Worm (Caenorhabditis elegans) whole organism, young adult: Measurements from ENCODE around the gene gsr-1.

Source experiments
- D2030.7 ChIP-seq: fragments of 200-800 bp; sonication (Bioruptor generic); IDR thresholded peaks from 2 replicates; pipeline ENCODE4 v1.3.6; 2022; ENCODE audit warnings: missing genetic modification reagents, missing genetic modification characterization, missing compliant biosample characterization
- Y53G8AR.9 ChIP-seq: fragments of 200-800 bp; sonication (Bioruptor generic); conservative IDR thresholded peaks from 2 replicates; pipeline ENCODE4 v1.3.6; 2022; ENCODE audit warnings: missing genetic modification reagents, missing genetic modification characterization, missing compliant biosample characterization
- Y67H2A.10 ChIP-seq: fragments of 200-800 bp; sonication (Bioruptor generic); conservative IDR thresholded peaks from 2 replicates; pipeline ENCODE4 v1.3.6; 2022; ENCODE audit warnings: missing genetic modification reagents, missing genetic modification characterization, missing compliant biosample characterization
- akir-1 ChIP-seq: fragments of 200-800 bp; sonication (Bioruptor generic); optimal IDR thresholded peaks from 2 replicates; lab custom pipeline; 2018; ENCODE audit warnings: mild to moderate bottlenecking, missing genetic modification characterization, moderate library complexity, missing compliant biosample characterization
- atf-7 ChIP-seq: sonication (generic microtip); optimal IDR thresholded peaks from 2 replicates; lab custom pipeline; 2017; ENCODE audit warnings: mild to moderate bottlenecking, missing genetic modification characterization, missing compliant biosample characterization
- athp-1 ChIP-seq: sonication (generic microtip); optimal IDR thresholded peaks from 2 replicates; lab custom pipeline; 2017; ENCODE audit warnings: mild to moderate bottlenecking, missing genetic modification characterization, missing compliant biosample characterization
- attf-5 ChIP-seq: fragments of 200-800 bp; sonication (Bioruptor generic); optimal IDR thresholded peaks from 2 replicates; lab custom pipeline; 2018; ENCODE audit warnings: mild to moderate bottlenecking, missing genetic modification characterization, missing compliant biosample characterization
- ccch-3 ChIP-seq: fragments of 200-800 bp; sonication (Bioruptor generic); optimal IDR thresholded peaks from 2 replicates; lab custom pipeline; 2018; ENCODE audit warnings: mild to moderate bottlenecking, missing genetic modification characterization, missing compliant biosample characterization
- cebp-1 ChIP-seq, 2 experiments: fragments of 200-800 bp in 1 of 2; sonication (Bioruptor generic) in 1 of 2; sonication (generic microtip) in 1 of 2; IDR thresholded peaks in 1 of 2; optimal IDR thresholded peaks in 1 of 2; 2 replicates each; pipeline versions ENCODE4 v1.3.6 to Lab custom; 2017 to 2022; ENCODE audit warnings: missing compliant biosample characterization in 2 of 2, missing genetic modification characterization in 2 of 2, mild to moderate bottlenecking in 1 of 2, missing genetic modification reagents in 1 of 2, moderate library complexity in 1 of 2
- ceh-58 ChIP-seq: fragments of 200-800 bp; sonication (Bioruptor generic); IDR thresholded peaks from 2 replicates; pipeline ENCODE4 v1.3.6; 2022; ENCODE audit warnings: missing genetic modification characterization, missing compliant biosample characterization
- ceh-79 ChIP-seq: sonication (generic microtip); optimal IDR thresholded peaks from 2 replicates; lab custom pipeline; 2017; ENCODE audit warnings: mild to moderate bottlenecking, missing genetic modification characterization, missing compliant biosample characterization
- chd-7 ChIP-seq: sonication (generic microtip); optimal IDR thresholded peaks from 2 replicates; lab custom pipeline; 2016; ENCODE audit warnings: mild to moderate bottlenecking, missing genetic modification characterization, moderate library complexity, missing compliant biosample characterization
- efl-1 ChIP-seq: fragments of 150-350 bp; optimal IDR thresholded peaks from 2 replicates; lab custom pipeline; 2014; ENCODE audit warnings: missing biosample characterization, missing genetic modification reagents, missing genetic modification characterization
- gei-17 ChIP-seq: fragments of 200-800 bp; sonication (Bioruptor generic); optimal IDR thresholded peaks from 2 replicates; lab custom pipeline; 2018; ENCODE audit warnings: mild to moderate bottlenecking, missing genetic modification characterization, missing compliant biosample characterization
- hlh-26 ChIP-seq: fragments of 200-800 bp; sonication (Bioruptor generic); conservative IDR thresholded peaks from 2 replicates; pipeline ENCODE4 v1.3.6; 2022; ENCODE audit warnings: missing genetic modification reagents, missing genetic modification characterization, missing compliant biosample characterization
- hmg-1.2 ChIP-seq: fragments of 200-800 bp; sonication (Bioruptor generic); IDR thresholded peaks from 2 replicates; pipeline ENCODE4 v1.3.6; 2022; ENCODE audit warnings: missing genetic modification reagents, missing genetic modification characterization, missing compliant biosample characterization
- hsf-1 ChIP-seq: fragments of 200-800 bp; sonication (Bioruptor generic); IDR thresholded peaks from 2 replicates; pipeline ENCODE4 v1.3.6; 2022; ENCODE audit warnings: missing genetic modification reagents, missing genetic modification characterization, missing compliant biosample characterization
- lin-26 ChIP-seq: fragments of 200-800 bp; sonication (Bioruptor generic); IDR thresholded peaks from 2 replicates; pipeline ENCODE4 v1.3.6; 2022; ENCODE audit warnings: missing genetic modification reagents, missing genetic modification characterization, missing compliant biosample characterization
- lin-40 ChIP-seq: sonication (generic microtip); optimal IDR thresholded peaks from 2 replicates; lab custom pipeline; 2016; ENCODE audit warnings: missing genetic modification characterization, mild to moderate bottlenecking, missing compliant biosample characterization, missing genotype, missing genetic modification reagents
- madf-3 ChIP-seq: fragments of 200-800 bp; sonication (Bioruptor generic); IDR thresholded peaks from 2 replicates; pipeline ENCODE4 v1.3.6; 2022; ENCODE audit warnings: missing genetic modification reagents, missing genetic modification characterization, missing compliant biosample characterization
- mes-4 ChIP-seq: sonication (generic microtip); optimal IDR thresholded peaks from 2 replicates; lab custom pipeline; 2016; ENCODE audit warnings: missing genotype, missing genetic modification characterization, missing compliant biosample characterization
- nfyb-1 ChIP-seq: fragments of 200-800 bp; sonication (Bioruptor generic); IDR thresholded peaks from 2 replicates; pipeline ENCODE4 v1.3.6; 2022; ENCODE audit warnings: missing genetic modification reagents, missing genetic modification characterization, missing compliant biosample characterization
- nhr-80 ChIP-seq: sonication (generic microtip); optimal IDR thresholded peaks from 2 replicates; lab custom pipeline; 2016; ENCODE audit warnings: missing genetic modification characterization, missing compliant biosample characterization
- pbrm-1 ChIP-seq: fragments of 200-800 bp; sonication (Bioruptor generic); IDR thresholded peaks from 2 replicates; pipeline ENCODE4 v1.3.6; 2022; ENCODE audit warnings: missing genetic modification reagents, missing genetic modification characterization, missing compliant biosample characterization
- sdz-38 ChIP-seq: sonication (generic microtip); optimal IDR thresholded peaks from 2 replicates; lab custom pipeline; 2016; ENCODE audit warnings: missing genotype, missing genetic modification characterization, missing compliant biosample characterization
- sea-2 ChIP-seq: fragments of 200-800 bp; sonication (Bioruptor generic); IDR thresholded peaks from 2 replicates; pipeline ENCODE4 v1.3.6; 2022; ENCODE audit warnings: missing genetic modification characterization, missing compliant biosample characterization
- snpc-4 ChIP-seq, 5 experiments: fragments of 150-350 bp in 1 of 5; sonication (generic microtip) in 4 of 5; optimal IDR thresholded peaks; 2 replicates each; lab custom pipeline; 2014 to 2018; ENCODE audit warnings: missing genetic modification characterization in 5 of 5, missing biosample characterization in 3 of 5, antibody characterized with exemption in 2 of 5, mild to moderate bottlenecking in 2 of 5, missing compliant biosample characterization in 2 of 5, missing genotype in 2 of 5, moderate library complexity in 2 of 5, missing genetic modification reagents in 1 of 5
- sptf-2 ChIP-seq: fragments of 200-800 bp; sonication (Bioruptor generic); optimal IDR thresholded peaks from 2 replicates; lab custom pipeline; 2018; ENCODE audit warnings: mild to moderate bottlenecking, missing genetic modification characterization, missing compliant biosample characterization
- tbp1 ChIP-seq: fragments of 200-800 bp; sonication (Bioruptor generic); optimal IDR thresholded peaks from 2 replicates; lab custom pipeline; 2018; ENCODE audit warnings: mild to moderate bottlenecking, missing genetic modification characterization, missing compliant biosample characterization
- tbx-9 ChIP-seq: sonication (generic microtip); optimal IDR thresholded peaks from 2 replicates; lab custom pipeline; 2016; ENCODE audit warnings: borderline replicate concordance, missing genetic modification characterization, inconsistent platforms, missing compliant biosample characterization
- zfh-2 ChIP-seq: fragments of 200-800 bp; sonication (Bioruptor generic); conservative IDR thresholded peaks from 2 replicates; pipeline ENCODE4 v1.3.6; 2022; ENCODE audit warnings: missing genetic modification reagents, missing genetic modification characterization, missing compliant biosample characterization
- ztf-22 ChIP-seq: fragments of 200-800 bp; sonication (Bioruptor generic); optimal IDR thresholded peaks from 2 replicates; lab custom pipeline; 2018; ENCODE audit warnings: mild to moderate bottlenecking, missing genetic modification characterization, moderate library complexity, missing compliant biosample characterization

gsr-1 gene

DNA sequence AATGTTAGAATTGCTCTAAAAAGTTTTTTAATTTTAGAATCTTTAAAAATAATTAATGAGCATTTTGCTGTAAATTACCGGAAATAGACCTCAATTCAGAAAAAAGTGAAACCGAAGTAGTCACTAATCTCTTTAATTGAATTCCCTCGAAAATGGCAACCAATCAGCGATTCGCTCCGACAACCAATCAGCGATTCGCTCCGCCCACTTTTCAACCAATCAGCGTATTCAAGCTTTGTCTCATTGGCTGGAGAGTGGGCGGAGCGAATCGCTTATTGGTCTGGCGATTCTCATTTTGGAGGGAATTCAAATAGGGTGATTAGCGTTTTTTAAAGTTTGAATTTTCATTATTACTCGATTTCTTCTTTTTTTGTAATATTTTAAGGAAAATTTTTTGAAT is 15.8 kb upstream of the gsr-1 start:
- TF ChIP-seq Y67H2A.10 (GFP tag; lab: Robert Waterston, UW) (no peak), nfyb-1 (peak; percentile 73)

DNA sequence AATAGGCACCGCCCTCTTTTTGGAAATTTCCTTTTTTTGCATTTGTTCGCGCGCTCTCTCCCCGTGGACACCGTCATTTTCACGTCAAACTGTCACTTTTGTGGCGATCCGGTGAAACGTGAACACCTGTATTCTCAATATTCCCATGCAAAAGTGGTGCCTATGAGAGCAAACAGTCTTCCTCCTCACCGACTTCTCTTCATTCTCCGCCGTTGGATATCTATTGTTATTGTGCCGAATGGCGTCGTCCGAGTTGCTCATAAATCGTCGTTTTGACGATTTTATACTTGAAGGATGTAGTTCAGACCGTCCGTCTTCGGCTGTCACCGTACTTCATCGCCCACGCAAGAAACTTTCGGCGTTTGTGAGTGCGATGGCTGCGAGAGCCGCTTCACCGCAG is 14.9 kb upstream of the gsr-1 start, which contains the start of gene rilp-1:
Gene rilp-1 (plus strand): TSS at position 301 of the 400 bp plus-strand sequence.
- TF ChIP-seq efl-1 (GFP tag; lab: Kevin White, UChicago) (no peak), tbx-9 (tag; lab: Kevin White, UChicago) (no peak), sdz-38 (no peak), Y53G8AR.9 (GFP tag; lab: Robert Waterston, UW) (no peak), hmg-1.2 (GFP tag; lab: Robert Waterston, UW) (no peak), mes-4 (tag; lab: Kevin White, UChicago) (no peak), ceh-79 (tag; lab: Kevin White, UChicago) (no peak), madf-3 (no peak), ceh-58 (GFP tag; lab: Robert Waterston, UW) (no peak), akir-1 (GFP tag; lab: Kevin White, UChicago) (no peak), sptf-2 (GFP tag; lab: Kevin White, UChicago) (no peak), chd-7 (no peak), lin-40 (tag; lab: Kevin White, UChicago) (no peak), hlh-26 (GFP tag; lab: Robert Waterston, UW) (no peak), Y67H2A.10 (GFP tag; lab: Robert Waterston, UW) (no peak), ccch-3 (GFP tag; lab: Kevin White, UChicago) (no peak), lin-26 (no peak), D2030.7 (GFP tag; lab: Robert Waterston, UW) (no peak), ztf-22 (GFP tag; lab: Kevin White, UChicago) (no peak)

DNA sequence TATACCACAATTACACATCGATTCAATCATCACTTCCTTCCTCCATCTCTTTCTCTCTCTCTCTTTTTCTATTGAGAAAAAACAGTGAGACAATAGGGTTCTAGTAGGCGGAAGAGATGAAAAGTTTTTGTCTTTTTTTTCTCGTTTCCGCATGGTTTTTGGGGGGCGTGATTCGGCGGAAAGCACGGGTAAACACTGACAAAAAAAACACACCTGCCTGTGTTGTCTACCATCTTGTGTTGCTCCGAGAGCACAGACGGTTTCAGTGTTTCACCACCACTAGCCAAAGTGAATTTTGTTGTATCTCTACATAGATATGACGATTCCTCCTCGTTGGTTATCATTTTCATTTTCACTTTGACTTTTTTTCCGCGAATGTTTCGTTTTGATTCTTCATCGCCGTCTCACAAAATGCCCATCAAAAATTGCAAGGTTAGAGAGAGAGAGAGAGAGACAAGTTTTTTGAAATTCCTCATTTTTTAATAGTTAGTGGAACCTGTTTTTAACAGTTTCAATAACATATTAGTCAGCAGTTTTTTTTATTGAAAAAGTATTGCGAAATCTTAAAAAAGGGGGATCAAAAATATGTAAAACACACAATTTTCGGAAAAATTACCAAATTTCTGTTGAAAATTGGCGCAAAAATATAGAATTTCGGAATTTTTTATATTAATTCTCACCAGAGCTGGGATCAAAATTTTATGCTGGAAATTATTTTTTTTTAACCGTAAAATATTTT is 13.3 kb upstream of the gsr-1 start:
- TF ChIP-seq ccch-3 (GFP tag; lab: Kevin White, UChicago) (no peak), attf-5 (GFP tag; lab: Kevin White, UChicago) (peak; percentile 61), cebp-1 (GFP tag; IDR thresholded peaks at IDR 0.05; lab: Robert Waterston, UW) (peak; percentile 52; the same call in 1 of the 2 replicates), cebp-1 (tag; optimal IDR thresholded peaks at IDR 0.05; lab: Kevin White, UChicago) (peak; percentile 91), pbrm-1 (no peak), sea-2 (GFP tag; lab: Robert Waterston, UW) (no peak), gei-17 (no peak), athp-1 (no peak), nhr-80 (tag; lab: Kevin White, UChicago) (peak; percentile 86), zfh-2 (peak; percentile 45; the same call in 1 of the 2 replicates), hsf-1 (GFP tag; lab: Robert Waterston, UW) (no peak), tbp1 (GFP tag; lab: Kevin White, UChicago) (no peak), snpc-4 (GFP tag; optimal IDR thresholded peaks at IDR 0.05; lab: Kevin White, UChicago) (no peak), snpc-4 (tag; optimal IDR thresholded peaks at IDR 0.05; lab: Kevin White, UChicago) (no peak)

DNA sequence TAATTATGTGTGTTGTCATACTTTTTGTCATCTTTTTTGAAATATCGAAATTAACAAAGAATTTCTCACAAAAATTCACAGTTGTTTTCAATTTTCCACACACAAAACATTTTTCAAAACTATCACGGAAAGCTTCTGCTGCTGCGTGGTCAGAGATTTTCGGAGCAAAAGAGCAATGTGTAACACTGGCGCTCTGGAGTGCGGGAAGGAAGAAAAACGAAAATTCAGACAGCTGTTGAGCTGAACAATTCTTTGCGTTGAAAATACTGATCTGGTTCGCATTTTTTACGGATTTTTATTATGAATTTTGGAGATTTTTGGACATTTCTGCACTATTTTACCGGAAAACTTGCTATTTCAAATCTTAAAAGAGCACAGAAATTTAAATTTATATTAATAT is 7.1 kb upstream of the gsr-1 start:
- TF ChIP-seq atf-7 (tag; lab: Kevin White, UChicago): no peak
